Fruit fly (Drosophila melanogaster) Kc167 (cell line): ENCODE data around the gene CG10132.

Source experiments
- Myc ChIP-seq: fragments of >200 bp; optimal IDR thresholded peaks from 2 replicates; lab custom pipeline; 2017; ENCODE audit warnings: missing external identifiers
- Sin3A ChIP-seq: fragments of >200 bp; optimal IDR thresholded peaks from 2 replicates; lab custom pipeline; 2018; ENCODE audit warnings: missing external identifiers
- h ChIP-seq: fragments of >200 bp; optimal IDR thresholded peaks from 3 replicates; lab custom pipeline; 2018; ENCODE audit warnings: missing external identifiers
- insv ChIP-seq: fragments of >200 bp; optimal IDR thresholded peaks from 3 replicates; lab custom pipeline; 2018; ENCODE audit warnings: missing external identifiers
- psq ChIP-seq: fragments of >200 bp; optimal IDR thresholded peaks from 2 replicates; lab custom pipeline; 2017; ENCODE audit warnings: missing external identifiers
- ttk ChIP-seq: sonication (Bioruptor generic); optimal IDR thresholded peaks from 2 replicates; lab custom pipeline; 2017; ENCODE audit warnings: missing external identifiers

CG10132 gene

DNA sequence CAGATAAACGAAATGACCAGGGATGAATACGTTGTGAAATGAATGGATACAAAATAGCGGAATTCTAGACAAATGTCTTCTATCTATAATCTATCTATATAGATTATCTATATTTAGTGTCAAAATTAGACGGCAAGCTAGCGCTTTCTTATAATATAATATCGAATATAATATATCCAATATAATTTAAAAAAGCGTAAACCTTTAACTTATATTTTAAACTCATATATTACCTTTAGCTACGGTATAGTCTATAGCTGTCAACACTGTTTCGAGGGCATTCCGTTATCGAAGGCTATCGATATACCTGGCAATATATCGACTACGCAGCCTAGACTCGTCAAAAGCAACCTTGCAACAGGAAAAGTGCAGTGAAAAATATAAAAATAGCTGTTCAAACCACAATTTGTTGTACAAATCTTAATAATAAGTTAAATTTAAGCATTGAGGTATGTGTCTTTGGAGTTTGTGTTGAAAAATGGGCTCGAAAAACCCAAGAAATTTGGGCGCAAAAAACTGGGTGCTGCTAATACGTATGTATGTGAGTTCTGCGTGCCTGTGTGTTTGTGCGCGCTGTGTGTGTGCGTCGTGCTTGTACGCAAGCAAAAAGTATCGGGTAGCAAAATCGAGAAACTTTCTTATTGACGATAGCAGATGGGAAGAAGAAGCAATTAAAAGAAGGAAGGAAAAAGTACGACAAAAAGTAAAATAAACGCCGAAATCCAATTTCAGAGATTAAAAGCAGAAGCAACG lies 25.5 kb upstream of the CG10132 start, which contains the start of the genes swm and Ctu2:
Gene swm (plus strand): TSS at position 318 of the 753 bp plus-strand sequence.
Gene Ctu2 (minus strand): TSS at position 320 of the 753 bp plus-strand sequence.
- TF ChIP-seq insv (no peak), Sin3A (lab: Kevin White, UChicago) (no peak), psq (lab: Kevin White, UChicago) (no peak), ttk (no peak), Myc (lab: Kevin White, UChicago) (no peak), h (no peak)

dm6 chr2L:19497983-19498382 lies 20.6 kb upstream of the CG10132 start, which contains the start of gene Top3alpha:
Gene Top3alpha, plus strand, starts transcription at chr2L:19498168.
- TF ChIP-seq ttk (no peak), h (no peak), Myc (lab: Kevin White, UChicago) (no peak), insv (no peak), psq (lab: Kevin White, UChicago) (no peak), Sin3A (lab: Kevin White, UChicago) (no peak)

DNA sequence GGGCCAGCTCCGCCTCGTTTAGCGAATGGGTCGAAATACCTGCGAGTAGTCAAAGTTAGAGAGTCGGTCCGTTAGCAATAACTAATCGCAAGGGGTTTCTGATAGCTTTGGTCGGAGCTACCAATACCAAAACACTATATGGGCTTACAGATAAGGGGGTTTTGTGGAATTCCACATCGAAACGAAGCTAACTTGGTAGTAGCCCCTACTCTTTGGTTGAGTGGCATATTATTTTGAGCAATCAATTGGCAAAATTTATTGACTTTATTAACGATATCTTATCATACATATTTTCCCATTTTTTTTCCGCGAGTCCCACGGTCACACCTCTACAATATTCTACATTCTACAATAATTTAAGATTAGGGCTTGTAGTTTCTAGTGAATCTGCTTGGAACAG lies 12.3 kb upstream of the CG10132 start:
- no peak for TF ChIP-seq psq (lab: Kevin White, UChicago)
- no peak for TF ChIP-seq Myc (lab: Kevin White, UChicago)
- no peak for TF ChIP-seq ttk
- TF ChIP-seq h = no peak
- TF ChIP-seq insv = no peak

dm6 chr2L:19508361-19508918 lies 10.2 kb upstream of the CG10132 start, which contains the start of gene cyst:
Gene cyst, minus strand, starts transcription at chr2L:19508764.
- TF ChIP-seq psq (lab: Kevin White, UChicago) (no peak), Myc (lab: Kevin White, UChicago) (no peak), h (no peak), Sin3A (lab: Kevin White, UChicago) (no peak), insv (no peak), ttk (no peak)

- TF ChIP-seq psq (lab: Kevin White, UChicago) (no peak), h (no peak), Sin3A (lab: Kevin White, UChicago) (no peak), Myc (lab: Kevin White, UChicago) (no peak)
Measured at dm6 chr2L:19512184-19512583, 6.4 kb upstream of the CG10132 start.

dm6 chr2L:19516062-19516461 lies 2.6 kb upstream of the CG10132 start:
- TF ChIP-seq psq (lab: Kevin White, UChicago) (no peak), Myc (lab: Kevin White, UChicago) (no peak), insv (no peak), h (no peak), Sin3A (lab: Kevin White, UChicago) (no peak), ttk (no peak)

- TF ChIP-seq insv (no peak), Myc (lab: Kevin White, UChicago) (no peak), h (no peak), ttk (no peak), psq (lab: Kevin White, UChicago) (no peak), Sin3A (lab: Kevin White, UChicago) (no peak)
Measured at dm6 chr2L:19517154-19517814, 1.3 kb upstream of the CG10132 start, which contains the start of gene Hasp. Gene Hasp, minus strand, starts transcription at chr2L:19517204.

- TF ChIP-seq h (no peak), psq (lab: Kevin White, UChicago) (no peak), ttk (no peak), Myc (lab: Kevin White, UChicago) (no peak), Sin3A (lab: Kevin White, UChicago) (no peak), insv (no peak)
Measured at dm6 chr2L:19519611-19520010, 987 bp downstream of the CG10132 start.

dm6 chr2L:19526316-19526715 lies 7.7 kb downstream of the CG10132 start, which contains the start of the genes Dpm1 and CG10137:
Gene Dpm1, minus strand, starts transcription at chr2L:19526368.
Gene CG10137, plus strand, starts transcription at chr2L:19526686.
- TF ChIP-seq psq (lab: Kevin White, UChicago) = no peak
- no peak for TF ChIP-seq ttk
- TF ChIP-seq insv = no peak
- TF ChIP-seq Myc (lab: Kevin White, UChicago) = no peak
- TF ChIP-seq h = no peak
- no peak for TF ChIP-seq Sin3A (lab: Kevin White, UChicago)

DNA sequence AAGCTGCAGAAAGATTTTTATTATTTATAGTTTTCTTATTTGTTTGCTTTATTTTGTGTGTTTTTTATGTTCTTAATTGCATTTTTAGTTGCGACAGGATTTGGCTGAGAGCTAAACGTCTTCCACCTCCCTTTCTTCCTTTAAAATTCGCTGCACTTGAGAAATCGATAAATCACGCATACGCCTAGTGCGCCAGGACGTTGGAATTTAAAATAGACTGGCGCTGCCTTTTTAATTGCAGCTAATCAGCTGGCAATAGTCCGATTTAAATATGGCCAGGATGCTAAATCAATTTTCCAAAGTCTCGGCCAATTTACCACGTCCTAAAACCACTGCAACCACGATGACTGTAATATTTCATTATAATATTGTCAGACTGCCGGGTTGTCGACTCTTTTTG lies 8.2 kb downstream of the CG10132 start:
- no peak for TF ChIP-seq Sin3A (lab: Kevin White, UChicago)
- TF ChIP-seq insv = no peak
- no peak for TF ChIP-seq ttk
- no peak for TF ChIP-seq h
- no peak for TF ChIP-seq psq (lab: Kevin White, UChicago)
- no peak for TF ChIP-seq Myc (lab: Kevin White, UChicago)

- no peak for TF ChIP-seq insv
- no peak for TF ChIP-seq ttk
- TF ChIP-seq Sin3A (lab: Kevin White, UChicago) = no peak
- no peak for TF ChIP-seq Myc (lab: Kevin White, UChicago)
- TF ChIP-seq h = no peak
- TF ChIP-seq psq (lab: Kevin White, UChicago) = no peak
Measured at dm6 chr2L:19528308-19528707, 9.7 kb downstream of the CG10132 start.

DNA sequence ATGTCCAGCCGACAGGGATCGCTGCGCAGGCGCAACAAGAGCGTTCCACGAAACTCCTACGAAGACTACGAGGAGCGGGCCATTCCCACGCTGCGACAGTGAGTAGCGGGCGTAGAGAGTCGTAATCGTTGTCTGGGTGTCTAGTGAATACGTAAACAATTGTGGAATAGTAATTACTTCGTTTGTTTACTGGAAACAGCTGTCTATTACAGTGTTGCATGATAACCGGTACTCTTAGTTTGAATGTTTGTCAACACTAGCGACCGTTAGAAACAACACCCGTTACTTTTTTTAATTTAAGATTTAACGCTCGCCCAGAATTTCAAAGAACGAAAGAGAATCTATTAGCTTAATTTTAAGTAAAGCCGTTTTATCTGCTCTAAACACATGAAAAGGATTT lies 11.5 kb downstream of the CG10132 start, which contains the start of gene CG10165:
Gene CG10165 (minus strand): TSS at position 214 of the 400 bp plus-strand sequence.
- no peak for TF ChIP-seq h
- no peak for TF ChIP-seq ttk
- TF ChIP-seq insv = no peak
- TF ChIP-seq Sin3A (lab: Kevin White, UChicago) = no peak
- no peak for TF ChIP-seq psq (lab: Kevin White, UChicago)
- TF ChIP-seq Myc (lab: Kevin White, UChicago) = no peak
